Worm (Caenorhabditis elegans): ENCODE results near the gene K08E7.6.

Gene K08E7.6

DNA sequence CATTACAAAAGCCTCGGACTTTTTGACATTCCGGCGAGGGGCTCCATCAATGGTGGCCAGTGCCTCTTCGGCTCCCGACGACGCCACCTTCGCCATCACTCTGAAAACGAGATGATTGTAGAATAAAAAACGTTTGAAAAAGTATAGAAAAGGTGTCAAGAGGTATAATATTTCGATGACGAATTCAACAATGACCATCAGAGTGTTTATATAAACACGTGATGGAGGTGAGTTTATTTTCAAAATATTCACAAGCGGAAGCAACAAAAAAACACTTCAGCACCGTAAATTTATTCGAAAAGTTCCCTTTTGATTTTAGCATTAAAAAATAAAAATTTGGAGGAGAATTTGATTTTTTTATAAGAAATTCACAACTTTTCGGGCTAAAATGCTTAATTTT is 33.7 kb upstream of the K08E7.6 start, which contains the start of gene efa-6:
efa-6 (minus strand) TSS at position 101 of the 400 bp plus-strand sequence.
- TF ChIP-seq snpc-4 (tag; optimal IDR thresholded peaks at IDR 0.05) (no peak), elt-1 (tag; optimal IDR thresholded peaks at IDR 0.05; ENCODE audit: borderline replicate concordance, insufficient read depth) (no peak), ceh-43 (GFP tag; optimal IDR thresholded peaks at IDR 0.05) (no peak), bed-3 (GFP tag; optimal IDR thresholded peaks at IDR 0.05) (no peak), lin-32 (GFP tag; optimal IDR thresholded peaks at IDR 0.05) (no peak), ces-1 (GFP tag; optimal IDR thresholded peaks at IDR 0.05) (no peak), unc-120 (tag; optimal IDR thresholded peaks at IDR 0.05; ENCODE audit: poor library complexity, severe bottlenecking) (no peak), drap-1 (GFP tag; optimal IDR thresholded peaks at IDR 0.05) (no peak), unc-62 (GFP tag; optimal IDR thresholded peaks at IDR 0.05) (no peak), blmp-1 (tag; optimal IDR thresholded peaks at IDR 0.05) (no peak), mab-5 (tag; optimal IDR thresholded peaks at IDR 0.05) (no peak), nhr-237 (tag; optimal IDR thresholded peaks at IDR 0.05) (no peak), M03D4.4 (tag; optimal IDR thresholded peaks at IDR 0.05) (no peak), sptf-1 (tag; optimal IDR thresholded peaks at IDR 0.05) (no peak), ham-2 (GFP tag; optimal IDR thresholded peaks at IDR 0.05) (no peak)

DNA sequence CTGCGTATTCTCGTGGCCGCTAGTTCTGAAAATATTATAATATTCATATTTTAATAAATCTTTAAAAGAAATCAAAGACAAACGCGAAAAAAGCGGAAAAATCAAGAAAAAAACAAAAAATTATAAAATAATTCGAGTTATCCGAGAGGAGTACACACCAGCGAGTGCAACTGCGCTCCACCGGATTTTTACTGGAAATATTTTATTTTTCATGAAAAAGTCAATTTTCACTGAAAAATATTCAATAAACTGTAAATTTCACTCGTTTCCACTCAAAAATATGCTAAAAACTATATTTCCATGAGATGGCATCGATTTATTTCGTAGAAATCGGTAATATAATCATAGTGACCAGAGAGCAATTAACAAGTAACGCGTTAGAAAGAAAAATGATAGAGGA is 24.5 kb upstream of the K08E7.6 start, which contains the start of gene Y55D9A.2:
Y55D9A.2 (minus strand) TSS at position 31 of the 400 bp plus-strand sequence.
- TF ChIP-seq sptf-1 (tag; optimal IDR thresholded peaks at IDR 0.05) (peak; percentile 2), ces-1 (GFP tag; optimal IDR thresholded peaks at IDR 0.05) (peak; percentile 52), lin-32 (GFP tag; optimal IDR thresholded peaks at IDR 0.05) (no peak), ceh-39 (tag; optimal IDR thresholded peaks at IDR 0.05) (peak; percentile 3)

- TF ChIP-seq hlh-1 (tag; optimal IDR thresholded peaks at IDR 0.05), result no peak
- TF ChIP-seq lin-13 (tag; optimal IDR thresholded peaks at IDR 0.05), result no peak
- no peak for TF ChIP-seq nhr-12 (tag; optimal IDR thresholded peaks at IDR 0.05)
- TF ChIP-seq cnd-1 (tag; optimal IDR thresholded peaks at IDR 0.05), result no peak
- no peak for TF ChIP-seq ces-1 (GFP tag; optimal IDR thresholded peaks at IDR 0.05)
- no peak for TF ChIP-seq lin-32 (GFP tag; optimal IDR thresholded peaks at IDR 0.05)
- TF ChIP-seq ztf-11 (tag; optimal IDR thresholded peaks at IDR 0.05), result no peak
- no peak for TF ChIP-seq pha-4 (tag; optimal IDR thresholded peaks at IDR 0.05)
- no peak for TF ChIP-seq elt-1 (tag; optimal IDR thresholded peaks at IDR 0.05; ENCODE audit: borderline replicate concordance, insufficient read depth)
- no peak for TF ChIP-seq blmp-1 (tag; optimal IDR thresholded peaks at IDR 0.05)
- no peak for TF ChIP-seq bed-3 (GFP tag; optimal IDR thresholded peaks at IDR 0.05)
- no peak for TF ChIP-seq ceh-43 (GFP tag; optimal IDR thresholded peaks at IDR 0.05)
- no peak for TF ChIP-seq mls-2 (tag; optimal IDR thresholded peaks at IDR 0.05)
- no peak for TF ChIP-seq ham-2 (GFP tag; optimal IDR thresholded peaks at IDR 0.05)
- TF ChIP-seq mab-5 (tag; optimal IDR thresholded peaks at IDR 0.05), result no peak
- TF ChIP-seq ceh-83 (GFP tag; optimal IDR thresholded peaks at IDR 0.05), result no peak
- TF ChIP-seq nhr-2 (tag; optimal IDR thresholded peaks at IDR 0.05), result no peak
- TF ChIP-seq mep-1 (tag; optimal IDR thresholded peaks at IDR 0.05), result no peak
- TF ChIP-seq nhr-76 (tag; optimal IDR thresholded peaks at IDR 0.05), result no peak
Observed at ce11 chrIV:12600941-12601340, 20.0 kb upstream of the K08E7.6 start.

DNA sequence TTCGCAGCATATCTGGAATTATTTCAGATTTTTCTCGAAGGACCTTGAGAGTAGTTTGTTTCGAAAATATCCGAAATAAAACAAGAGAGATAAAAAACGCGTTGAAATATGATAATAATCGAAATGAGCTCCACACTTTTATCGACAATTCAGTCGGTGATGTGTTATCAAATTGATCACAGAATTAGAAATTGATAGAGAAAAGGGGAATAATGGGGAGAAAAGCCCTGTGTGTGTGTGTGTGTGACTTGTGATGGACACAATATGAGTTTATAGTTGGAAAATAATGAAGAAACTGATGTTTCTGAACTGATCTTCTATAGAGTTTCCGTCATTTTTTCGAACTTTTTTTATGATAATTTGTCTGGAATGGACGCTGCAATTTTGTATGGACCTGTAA is 18.2 kb upstream of the K08E7.6 start, which contains the start of gene pgp-1:
pgp-1 (minus strand) TSS at position 12 of the 400 bp plus-strand sequence.
- TF ChIP-seq flh-1 (GFP tag; optimal IDR thresholded peaks at IDR 0.05), result no peak
- no peak for TF ChIP-seq M03D4.4 (tag; optimal IDR thresholded peaks at IDR 0.05)
- no peak for TF ChIP-seq zip-8 (tag; optimal IDR thresholded peaks at IDR 0.05)
- no peak for TF ChIP-seq ces-1 (GFP tag; optimal IDR thresholded peaks at IDR 0.05)
- no peak for TF ChIP-seq ceh-43 (GFP tag; optimal IDR thresholded peaks at IDR 0.05)
- no peak for TF ChIP-seq ztf-11 (tag; optimal IDR thresholded peaks at IDR 0.05)
- no peak for TF ChIP-seq drap-1 (GFP tag; optimal IDR thresholded peaks at IDR 0.05)
- TF ChIP-seq sem-2 (GFP tag; optimal IDR thresholded peaks at IDR 0.05), result no peak
- TF ChIP-seq mls-2 (tag; optimal IDR thresholded peaks at IDR 0.05), result no peak
- TF ChIP-seq ham-2 (GFP tag; optimal IDR thresholded peaks at IDR 0.05), result no peak
- TF ChIP-seq pha-4 (tag; optimal IDR thresholded peaks at IDR 0.05), result no peak
- no peak for TF ChIP-seq elt-3 (tag; optimal IDR thresholded peaks at IDR 0.05)
- no peak for TF ChIP-seq tbx-8 (GFP tag; optimal IDR thresholded peaks at IDR 0.05)
- no peak for TF ChIP-seq lin-32 (GFP tag; optimal IDR thresholded peaks at IDR 0.05)
- no peak for TF ChIP-seq nhr-76 (tag; optimal IDR thresholded peaks at IDR 0.05)
- no peak for TF ChIP-seq unc-120 (tag; optimal IDR thresholded peaks at IDR 0.05; ENCODE audit: poor library complexity, severe bottlenecking)
- TF ChIP-seq blmp-1 (tag; optimal IDR thresholded peaks at IDR 0.05), result no peak

Measured in whole organism, mixed stage, embryonic.